Worm (Caenorhabditis elegans) whole organism, mixed stage, embryonic: Measurements from ENCODE around the gene swan-2.

Experiments used
- nhr-12 ChIP-seq: fragments of 150-350 bp; optimal IDR thresholded peaks from 2 replicates; lab custom pipeline; 2014; ENCODE audit warnings: missing biosample characterization, missing genetic modification characterization
- nhr-237 ChIP-seq: fragments of 150-350 bp; optimal IDR thresholded peaks from 2 replicates; lab custom pipeline; 2014; ENCODE audit warnings: missing biosample characterization, missing genetic modification characterization
- snpc-4 ChIP-seq: fragments of 150-350 bp; optimal IDR thresholded peaks from 2 replicates; lab custom pipeline; 2014; ENCODE audit warnings: missing biosample characterization, missing genetic modification characterization
- ztf-11 ChIP-seq: fragments of 150-350 bp; optimal IDR thresholded peaks from 2 replicates; lab custom pipeline; 2014; ENCODE audit warnings: missing biosample characterization, missing genetic modification characterization

ce11 chrV:13816877-13817276 lies 12.8 kb upstream of the swan-2 start, which contains the start of gene F55B12.2:
- TF ChIP-seq nhr-12 (tag; lab: Kevin White, UChicago) (no peak), ztf-11 (no peak), snpc-4 (tag; lab: Kevin White, UChicago) (no peak), nhr-237 (tag; lab: Kevin White, UChicago) (no peak)
